Fruit fly (Drosophila melanogaster) whole organism, embryonic: ENCODE results near the gene RabGGTa.

ENCODE experiments used
- B-H1 ChIP-seq: fragments of 200-800 bp; sonication (Bioruptor generic); IDR thresholded peaks from 3 replicates; pipeline ENCODE4 v1.3.6; 2022; ENCODE audit warnings: missing biosample characterization, missing genetic modification characterization
- Bteb2 ChIP-seq: fragments of 200-800 bp; sonication (Bioruptor generic); optimal IDR thresholded peaks from 2 replicates; lab custom pipeline; 2016; ENCODE audit warnings: missing biosample characterization, missing genetic modification characterization
- CG13424 ChIP-seq: fragments of 200-800 bp; sonication (Bioruptor generic); optimal IDR thresholded peaks from 2 replicates; lab custom pipeline; 2019; ENCODE audit warnings: missing biosample characterization, mild to moderate bottlenecking, missing genetic modification characterization, moderate library complexity
- CG13624 ChIP-seq: fragments of 200-800 bp; sonication (Bioruptor generic); optimal IDR thresholded peaks from 2 replicates; lab custom pipeline; 2016; ENCODE audit warnings: missing biosample characterization, missing genetic modification characterization
- CG1647 ChIP-seq: fragments of 200-800 bp; sonication (Bioruptor generic); optimal IDR thresholded peaks from 3 replicates; lab custom pipeline; 2016; ENCODE audit warnings: missing biosample characterization, missing genetic modification characterization
- CG16779 ChIP-seq: fragments of 200-800 bp; sonication (Bioruptor generic); IDR thresholded peaks from 2 replicates; pipeline ENCODE4 v1.3.6; 2022; ENCODE audit warnings: missing biosample characterization, missing genetic modification characterization
- CG17802 ChIP-seq: fragments of 200-800 bp; sonication (Bioruptor generic); optimal IDR thresholded peaks from 2 replicates; lab custom pipeline; 2018; ENCODE audit warnings: missing biosample characterization, mild to moderate bottlenecking, missing genetic modification characterization, moderate library complexity
- CG1792 ChIP-seq: fragments of 200-800 bp; sonication (Bioruptor generic); optimal IDR thresholded peaks from 2 replicates; lab custom pipeline; 2016; ENCODE audit warnings: missing biosample characterization, missing genetic modification characterization
- CG2712 ChIP-seq: fragments of 200-800 bp; optimal IDR thresholded peaks from 3 replicates; lab custom pipeline; 2019; ENCODE audit warnings: missing biosample characterization, mild to moderate bottlenecking, missing genetic modification characterization, moderate library complexity
- CG2889 ChIP-seq: fragments of 200-800 bp; sonication (Bioruptor generic); IDR thresholded peaks from 3 replicates; pipeline ENCODE4 v1.3.6; 2022; ENCODE audit warnings: missing biosample characterization, missing genetic modification characterization
- CG32767 ChIP-seq: fragments of 200-800 bp; sonication (Bioruptor generic); IDR thresholded peaks from 2 replicates; pipeline ENCODE4 v1.3.6; 2022; ENCODE audit warnings: missing biosample characterization, missing genetic modification characterization
- CG4360 ChIP-seq: fragments of 200-800 bp; sonication (Bioruptor generic); IDR thresholded peaks from 2 replicates; pipeline ENCODE4 v1.3.6; 2022; ENCODE audit warnings: missing biosample characterization, missing genetic modification characterization
- CG4707 ChIP-seq: fragments of 200-800 bp; sonication (Bioruptor generic); optimal IDR thresholded peaks from 2 replicates; lab custom pipeline; 2018; ENCODE audit warnings: missing biosample characterization, mild to moderate bottlenecking, missing genetic modification characterization, moderate library complexity
- CG4820 ChIP-seq: fragments of 200-800 bp; sonication (Bioruptor generic); optimal IDR thresholded peaks from 3 replicates; lab custom pipeline; 2016; ENCODE audit warnings: missing biosample characterization, missing genetic modification characterization
- CG6791 ChIP-seq: fragments of 200-800 bp; sonication (Bioruptor generic); IDR thresholded peaks from 3 replicates; pipeline ENCODE4 v1.3.6; 2022; ENCODE audit warnings: missing biosample characterization, missing genetic modification characterization; ENCODE audit not compliant: partially characterized antibody
- CG8290 ChIP-seq, 3 experiments: fragments of 200-800 bp; sonication (Bioruptor generic); optimal IDR thresholded peaks; 2 replicates each; lab custom pipeline; 2016 to 2019; ENCODE audit warnings: missing biosample characterization in 3 of 3, missing genetic modification characterization in 3 of 3, mild to moderate bottlenecking in 2 of 3, moderate library complexity in 1 of 3
- CG9727 ChIP-seq: fragments of 200-800 bp; sonication (Bioruptor generic); optimal IDR thresholded peaks from 3 replicates; lab custom pipeline; 2017; ENCODE audit warnings: missing biosample characterization, mild to moderate bottlenecking, missing genetic modification characterization
- CG9932 ChIP-seq: fragments of 200-800 bp; sonication (Bioruptor generic); IDR thresholded peaks from 2 replicates; pipeline ENCODE4 v1.3.6; 2022; ENCODE audit warnings: missing biosample characterization, missing genetic modification characterization
- D19A ChIP-seq: fragments of 200-800 bp; optimal IDR thresholded peaks from 3 replicates; lab custom pipeline; 2019; ENCODE audit warnings: missing biosample characterization, mild to moderate bottlenecking, missing genetic modification characterization, moderate library complexity
- Dad ChIP-seq: fragments of 200-800 bp; sonication (Bioruptor generic); optimal IDR thresholded peaks from 3 replicates; lab custom pipeline; 2016; ENCODE audit warnings: missing biosample characterization, missing genetic modification characterization
- Dll ChIP-seq: fragments of 200-800 bp; sonication (Bioruptor generic); IDR thresholded peaks from 4 replicates; pipeline ENCODE4 v1.3.6; 2022; ENCODE audit warnings: missing biosample characterization, missing genetic modification characterization; ENCODE audit not compliant: partially characterized antibody
- E2f2 ChIP-seq: fragments of 200-800 bp; sonication (Bioruptor generic); IDR thresholded peaks from 2 replicates; pipeline ENCODE4 v1.3.6; 2022; ENCODE audit warnings: missing biosample characterization, missing genetic modification characterization
- HHEX ChIP-seq: fragments of 200-800 bp; sonication (Bioruptor generic); optimal IDR thresholded peaks from 3 replicates; lab custom pipeline; 2017; ENCODE audit warnings: missing biosample characterization, mild to moderate bottlenecking, missing genetic modification characterization, missing genetic modification reagents
- HLH54F ChIP-seq: fragments of 200-800 bp; sonication (Bioruptor generic); optimal IDR thresholded peaks from 3 replicates; lab custom pipeline; 2016; ENCODE audit warnings: missing biosample characterization, missing genetic modification characterization
- Hr39 ChIP-seq: fragments of >200 bp; optimal IDR thresholded peaks from 2 replicates; lab custom pipeline; 2017
- MBD-R2 ChIP-seq: fragments of 200-800 bp; sonication (Bioruptor generic); IDR thresholded peaks from 2 replicates; pipeline ENCODE4 v1.3.6; 2022; ENCODE audit warnings: missing biosample characterization, missing genetic modification characterization
- NC2β ChIP-seq: fragments of 200-800 bp; sonication (Bioruptor generic); optimal IDR thresholded peaks from 2 replicates; lab custom pipeline; 2016; ENCODE audit warnings: missing biosample characterization, missing genetic modification characterization
- Nf-YA ChIP-seq: fragments of 200-800 bp; sonication (Bioruptor generic); IDR thresholded peaks from 2 replicates; pipeline ENCODE4 v1.3.6; 2022; ENCODE audit warnings: missing biosample characterization, missing genetic modification characterization
- Oli ChIP-seq: fragments of 200-800 bp; sonication (Bioruptor generic); optimal IDR thresholded peaks from 2 replicates; lab custom pipeline; 2018; ENCODE audit warnings: missing biosample characterization, mild to moderate bottlenecking, missing genetic modification characterization, moderate library complexity
- Ravus ChIP-seq: fragments of 200-800 bp; sonication (Bioruptor generic); IDR thresholded peaks from 2 replicates; pipeline ENCODE4 v1.3.6; 2022; ENCODE audit warnings: missing biosample characterization, missing genetic modification characterization
- Sox100B ChIP-seq: fragments of 200-800 bp; sonication (Bioruptor generic); optimal IDR thresholded peaks from 3 replicates; lab custom pipeline; 2018; ENCODE audit warnings: missing biosample characterization, mild to moderate bottlenecking, missing genetic modification characterization
- Ssrp ChIP-seq: fragments of 200-800 bp; sonication (Bioruptor generic); optimal IDR thresholded peaks from 2 replicates; lab custom pipeline; 2018; ENCODE audit warnings: missing biosample characterization, mild to moderate bottlenecking, missing genetic modification characterization, moderate library complexity
- Trl ChIP-seq, 3 experiments: fragments of >200 bp in 2 of 3; fragments of 200-800 bp in 1 of 3; sonication (Bioruptor generic) in 1 of 3; optimal IDR thresholded peaks; 2 replicates in 1 of 3; 3 replicates in 2 of 3; lab custom pipeline; 2016 to 2017; ENCODE audit warnings: missing biosample characterization in 1 of 3, missing genetic modification characterization in 1 of 3
- abd-A ChIP-seq: fragments of 200-800 bp; sonication (Bioruptor generic); optimal IDR thresholded peaks from 3 replicates; lab custom pipeline; 2019; ENCODE audit warnings: missing biosample characterization, mild to moderate bottlenecking, missing genetic modification characterization, moderate library complexity
- bsh ChIP-seq, 2 experiments: fragments of 200-800 bp; sonication (Bioruptor generic); optimal IDR thresholded peaks; 2 replicates each; lab custom pipeline; 2017 to 2018; ENCODE audit warnings: mild to moderate bottlenecking in 2 of 2, missing biosample characterization in 2 of 2, missing genetic modification characterization in 2 of 2, moderate library complexity in 1 of 2
- crc ChIP-seq: fragments of 200-800 bp; sonication (Bioruptor generic); optimal IDR thresholded peaks from 2 replicates; lab custom pipeline; 2016; ENCODE audit warnings: missing biosample characterization, missing genetic modification characterization
- gsb-n ChIP-seq: fragments of 200-800 bp; sonication (Bioruptor generic); optimal IDR thresholded peaks from 3 replicates; lab custom pipeline; 2018; ENCODE audit warnings: missing biosample characterization, mild to moderate bottlenecking, missing genetic modification characterization
- hb ChIP-seq: fragments of 200-800 bp; sonication (Bioruptor generic); IDR thresholded peaks from 3 replicates; pipeline ENCODE4 v1.3.6; 2022; ENCODE audit warnings: missing biosample characterization, missing genetic modification characterization; ENCODE audit not compliant: partially characterized antibody
- kni ChIP-seq: fragments of 200-800 bp; sonication (Bioruptor generic); optimal IDR thresholded peaks from 3 replicates; lab custom pipeline; 2017; ENCODE audit warnings: mild to moderate bottlenecking, missing biosample characterization, missing genetic modification reagents, missing genetic modification characterization
- p53 ChIP-seq: fragments of 200-800 bp; sonication (Bioruptor generic); optimal IDR thresholded peaks from 2 replicates; lab custom pipeline; 2016; ENCODE audit warnings: missing biosample characterization, missing genetic modification characterization
- psq ChIP-seq: fragments of 200-800 bp; sonication (Bioruptor generic); optimal IDR thresholded peaks from 2 replicates; lab custom pipeline; 2017; ENCODE audit warnings: missing biosample characterization, missing genetic modification characterization
- repo ChIP-seq: fragments of 200-800 bp; sonication (Bioruptor generic); optimal IDR thresholded peaks from 2 replicates; lab custom pipeline; 2016; ENCODE audit warnings: missing biosample characterization, missing genetic modification characterization
- scrt ChIP-seq: fragments of 200-800 bp; sonication (Bioruptor generic); optimal IDR thresholded peaks from 2 replicates; lab custom pipeline; 2018; ENCODE audit warnings: missing biosample characterization, mild to moderate bottlenecking, missing genetic modification characterization, moderate library complexity
- slp2 ChIP-seq: fragments of 200-800 bp; sonication (Bioruptor generic); optimal IDR thresholded peaks from 2 replicates; lab custom pipeline; 2016; ENCODE audit warnings: missing biosample characterization, missing genetic modification characterization
- so ChIP-seq: fragments of 200-800 bp; sonication (Bioruptor generic); IDR thresholded peaks from 3 replicates; pipeline ENCODE4 v1.3.6; 2022; ENCODE audit warnings: missing biosample characterization, missing genetic modification characterization
- twi ChIP-seq: fragments of 200-800 bp; optimal IDR thresholded peaks from 2 replicates; lab custom pipeline; 2019; ENCODE audit warnings: missing biosample characterization, mild to moderate bottlenecking, missing genetic modification characterization, moderate library complexity
- wdn ChIP-seq: fragments of 200-800 bp; sonication (Bioruptor generic); IDR thresholded peaks from 2 replicates; pipeline ENCODE4 v1.3.6; 2022; ENCODE audit warnings: missing biosample characterization, missing genetic modification characterization
- wor ChIP-seq: fragments of 200-800 bp; sonication (Bioruptor generic); IDR thresholded peaks from 2 replicates; pipeline ENCODE4 v1.3.6; 2022; ENCODE audit warnings: missing biosample characterization, missing genetic modification characterization
- zfh1 ChIP-seq: fragments of 200-800 bp; sonication (Bioruptor generic); IDR thresholded peaks from 3 replicates; pipeline ENCODE4 v1.3.6; 2022; ENCODE audit warnings: missing biosample characterization, missing genetic modification characterization

The RabGGTa gene

dm6 chr3R:5112814-5113486 is 14.9 kb upstream of the RabGGTa start (continued):
- peak; percentile 97 for TF ChIP-seq psq (GFP tag; lab: Kevin White, UChicago)
- peak; percentile 99 for TF ChIP-seq bsh (GFP tag; optimal IDR thresholded peaks at IDR 0.05; lab: Kevin White, UChicago)
- peak; percentile 53 for TF ChIP-seq abd-A (tag; lab: Kevin White, UChicago)
- peak; percentile 75 for TF ChIP-seq scrt
- TF ChIP-seq repo (GFP tag; lab: Kevin White, UChicago): peak; percentile 97
- peak; percentile 93 for TF ChIP-seq CG13424
- peak; percentile 89 for TF ChIP-seq CG13624
- peak; percentile 93 for TF ChIP-seq so
- TF ChIP-seq Hr39: no peak
- TF ChIP-seq Ssrp (tag; lab: Kevin White, UChicago): peak; percentile 98
- TF ChIP-seq Ravus: peak; percentile 64
- peak; percentile 99 for TF ChIP-seq zfh1
- TF ChIP-seq Oli (tag; lab: Kevin White, UChicago): peak; percentile 97
- no peak for TF ChIP-seq CG16779 (GFP tag; lab: Robert Waterston, UW)
- peak; percentile 94 for TF ChIP-seq CG1647 (GFP tag; lab: Kevin White, UChicago)
- peak; percentile 97 for TF ChIP-seq CG4707
- peak; percentile 87 for TF ChIP-seq Bteb2 (GFP tag; lab: Kevin White, UChicago)
- no peak for TF ChIP-seq hb (GFP tag; lab: Robert Waterston, UW)
- peak; percentile 98 for TF ChIP-seq twi (tag; lab: Kevin White, UChicago)
- TF ChIP-seq CG1792 (GFP tag; lab: Kevin White, UChicago): peak; percentile 96
- TF ChIP-seq Trl (optimal IDR thresholded peaks at IDR 0.05; lab: Kevin White, UChicago): no peak
- peak; percentile 98 for TF ChIP-seq Trl (GFP tag; optimal IDR thresholded peaks at IDR 0.05; lab: Kevin White, UChicago)
- TF ChIP-seq CG8290 (GFP tag; optimal IDR thresholded peaks at IDR 0.05; lab: Kevin White, UChicago): peak; percentile 99
- peak; percentile 86 to 94 for TF ChIP-seq CG8290 (tag; optimal IDR thresholded peaks at IDR 0.05; lab: Kevin White, UChicago)
- peak; percentile 87 for TF ChIP-seq kni (GFP tag; lab: Kevin White, UChicago)
- 0 out of 3 replicates have a peak, but pooled peaks have one; percentile 39 for TF ChIP-seq CG6791 (GFP tag; lab: Robert Waterston, UW)
- TF ChIP-seq gsb-n (tag; lab: Kevin White, UChicago): peak; percentile 99
- peak; percentile 88 for TF ChIP-seq CG32767 (GFP tag; lab: Robert Waterston, UW)
- peak; percentile 89 for TF ChIP-seq HLH54F (GFP tag; lab: Kevin White, UChicago)
- peak; percentile 97 for TF ChIP-seq CG4820 (GFP tag; lab: Kevin White, UChicago)
- TF ChIP-seq CG9932 (GFP tag; lab: Robert Waterston, UW): no peak
- peak; percentile 75 for TF ChIP-seq CG2889 (GFP tag; lab: Robert Waterston, UW)
- peak; percentile 96 for TF ChIP-seq Dad (GFP tag; lab: Kevin White, UChicago)
- TF ChIP-seq CG17802 (tag; lab: Kevin White, UChicago): peak; percentile 92
- peak; percentile 95 for TF ChIP-seq wor
- TF ChIP-seq E2f2 (GFP tag; lab: Robert Waterston, UW): peak; percentile 75
- peak; percentile 99 for TF ChIP-seq NC2β (GFP tag; lab: Kevin White, UChicago)
- peak; percentile 99 for TF ChIP-seq CG9727 (GFP tag; lab: Kevin White, UChicago)
- peak; percentile 90 for TF ChIP-seq p53
- TF ChIP-seq wdn (GFP tag; lab: Robert Waterston, UW): peak; percentile 45; the same call in 1 of the 2 replicates
- TF ChIP-seq D19A (tag; lab: Kevin White, UChicago): peak; percentile 96
- peak; percentile 96 for TF ChIP-seq Sox100B (GFP tag; lab: Kevin White, UChicago)
- TF ChIP-seq CG2712 (tag; lab: Kevin White, UChicago): peak; percentile 99
- peak; percentile 82 for TF ChIP-seq B-H1
- TF ChIP-seq Nf-YA (GFP tag; lab: Robert Waterston, UW): peak; percentile 93
- peak; percentile 93 for TF ChIP-seq crc (GFP tag; lab: Kevin White, UChicago)
- peak; percentile 82 for TF ChIP-seq CG4360 (GFP tag; lab: Robert Waterston, UW)
- peak; percentile 98 for TF ChIP-seq slp2 (GFP tag; lab: Kevin White, UChicago)
- no peak; the same call in 1 of the 2 replicates for TF ChIP-seq MBD-R2 (GFP tag; lab: Robert Waterston, UW)
- TF ChIP-seq Dll: no peak
- peak; percentile 92 for TF ChIP-seq HHEX (GFP tag; lab: Kevin White, UChicago)
